Fruit fly (Drosophila melanogaster) whole organism, adult: ENCODE results near the gene CG15543.

Source experiments
- CG11617 ChIP-seq: fragments of 200-800 bp; sonication (Bioruptor generic); optimal IDR thresholded peaks from 2 replicates; lab custom pipeline; 2017; ENCODE audit warnings: mild to moderate bottlenecking, missing biosample characterization, missing genetic modification reagents, missing genetic modification characterization
- CG12768 ChIP-seq: fragments of 200-800 bp; sonication (Bioruptor generic); optimal IDR thresholded peaks from 2 replicates; lab custom pipeline; 2017; ENCODE audit warnings: missing biosample characterization, missing genetic modification characterization, mild to moderate bottlenecking, moderate library complexity, missing genetic modification reagents
- CG14711 ChIP-seq: fragments of 200-800 bp; sonication (Bioruptor generic); optimal IDR thresholded peaks from 2 replicates; lab custom pipeline; 2018; ENCODE audit warnings: missing biosample characterization, mild to moderate bottlenecking, missing genetic modification characterization, moderate library complexity
- CG1620 ChIP-seq: fragments of 200-800 bp; sonication (Bioruptor generic); optimal IDR thresholded peaks from 2 replicates; lab custom pipeline; 2016; ENCODE audit warnings: missing biosample characterization, missing genetic modification characterization
- CG33017 ChIP-seq: fragments of 200-800 bp; sonication (Bioruptor generic); optimal IDR thresholded peaks from 2 replicates; lab custom pipeline; 2018; ENCODE audit warnings: missing biosample characterization, mild to moderate bottlenecking, missing genetic modification characterization, moderate library complexity
- CG5204 ChIP-seq: fragments of 200-800 bp; sonication (Bioruptor generic); optimal IDR thresholded peaks from 2 replicates; lab custom pipeline; 2016; ENCODE audit warnings: missing biosample characterization, missing genetic modification characterization
- CG7045 ChIP-seq: fragments of 200-800 bp; sonication (Bioruptor generic); optimal IDR thresholded peaks from 2 replicates; lab custom pipeline; 2017; ENCODE audit warnings: missing biosample characterization, mild to moderate bottlenecking, missing genetic modification characterization
- CG7101 ChIP-seq: fragments of 200-800 bp; sonication (Bioruptor generic); optimal IDR thresholded peaks from 2 replicates; lab custom pipeline; 2018; ENCODE audit warnings: missing biosample characterization, mild to moderate bottlenecking, missing genetic modification characterization, moderate library complexity
- Clk ChIP-seq: fragments of 200-800 bp; sonication (Bioruptor generic); optimal IDR thresholded peaks from 2 replicates; lab custom pipeline; 2017; ENCODE audit warnings: missing biosample characterization, missing genetic modification characterization
- Crg-1 ChIP-seq: fragments of 200-800 bp; sonication (Bioruptor generic); optimal IDR thresholded peaks from 2 replicates; lab custom pipeline; 2016; ENCODE audit warnings: missing biosample characterization, missing genetic modification characterization
- Hr96 ChIP-seq: fragments of 200-800 bp; sonication (Bioruptor generic); optimal IDR thresholded peaks from 2 replicates; lab custom pipeline; 2016; ENCODE audit warnings: missing biosample characterization, missing genetic modification characterization
- Mnt ChIP-seq: fragments of 200-800 bp; sonication (Bioruptor generic); optimal IDR thresholded peaks from 2 replicates; lab custom pipeline; 2016; ENCODE audit warnings: missing biosample characterization, mild to moderate bottlenecking, missing genetic modification characterization
- bab1 ChIP-seq: fragments of 200-800 bp; sonication (Bioruptor generic); optimal IDR thresholded peaks from 3 replicates; lab custom pipeline; 2019; ENCODE audit warnings: missing biosample characterization, mild to moderate bottlenecking, missing genetic modification characterization, moderate library complexity
- cic ChIP-seq: fragments of 200-800 bp; sonication (Bioruptor generic); optimal IDR thresholded peaks from 2 replicates; lab custom pipeline; 2017; ENCODE audit warnings: missing biosample characterization, mild to moderate bottlenecking, missing genetic modification characterization, moderate library complexity
- cnc ChIP-seq, 2 experiments: fragments of >200 bp; optimal IDR thresholded peaks; 2 replicates each; lab custom pipeline; 2017
- kay ChIP-seq: fragments of 200-800 bp; sonication (Bioruptor generic); peaks from one replicate; lab custom pipeline; 2016; ENCODE audit warnings: missing biosample characterization, missing genetic modification characterization, borderline replicate concordance
- ovo ChIP-seq: fragments of 200-800 bp; sonication (Bioruptor generic); optimal IDR thresholded peaks from 2 replicates; lab custom pipeline; 2016; ENCODE audit warnings: missing biosample characterization, missing genetic modification characterization
- pad ChIP-seq: fragments of 200-800 bp; sonication (Bioruptor generic); optimal IDR thresholded peaks from 3 replicates; lab custom pipeline; 2017; ENCODE audit warnings: missing biosample characterization, missing genetic modification characterization, mild to moderate bottlenecking, moderate library complexity, missing genetic modification reagents
- tj ChIP-seq: fragments of 200-800 bp; sonication (Bioruptor generic); optimal IDR thresholded peaks from 3 replicates; lab custom pipeline; 2017; ENCODE audit warnings: missing biosample characterization, mild to moderate bottlenecking, missing genetic modification characterization, moderate library complexity
- toe ChIP-seq: fragments of 200-800 bp; sonication (Bioruptor generic); optimal IDR thresholded peaks from 2 replicates; lab custom pipeline; 2016; ENCODE audit warnings: missing biosample characterization, missing genetic modification characterization

Gene CG15543

DNA sequence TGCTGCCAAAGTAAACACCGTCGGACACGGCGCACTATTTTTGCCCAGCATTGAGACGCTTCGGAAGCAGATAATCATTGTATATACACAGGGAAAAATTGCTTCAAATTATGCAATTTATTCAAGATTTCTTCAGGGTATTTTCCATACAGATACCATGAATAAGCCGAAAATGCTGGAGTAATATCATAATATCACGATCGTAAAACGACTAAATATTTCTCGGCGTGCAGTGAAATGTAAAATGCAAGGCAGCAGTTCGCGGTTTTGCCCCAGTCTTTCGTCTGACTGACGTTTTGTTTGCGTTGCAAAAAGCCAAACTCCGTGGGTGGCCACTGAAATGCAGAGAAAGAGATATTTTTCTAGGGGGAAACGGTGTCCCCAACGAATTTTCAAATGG is 8.2 kb downstream of the CG15543 start:
- TF ChIP-seq Clk (no peak), ovo (GFP tag; lab: Kevin White, UChicago) (no peak), bab1 (GFP tag; lab: Kevin White, UChicago) (peak; percentile 76), CG11617 (GFP tag; lab: Kevin White, UChicago) (no peak), tj (peak; percentile 80), Hr96 (GFP tag; lab: Kevin White, UChicago) (no peak), CG33017 (tag; lab: Kevin White, UChicago) (no peak), toe (GFP tag; lab: Kevin White, UChicago) (no peak), kay (no peak)

DNA sequence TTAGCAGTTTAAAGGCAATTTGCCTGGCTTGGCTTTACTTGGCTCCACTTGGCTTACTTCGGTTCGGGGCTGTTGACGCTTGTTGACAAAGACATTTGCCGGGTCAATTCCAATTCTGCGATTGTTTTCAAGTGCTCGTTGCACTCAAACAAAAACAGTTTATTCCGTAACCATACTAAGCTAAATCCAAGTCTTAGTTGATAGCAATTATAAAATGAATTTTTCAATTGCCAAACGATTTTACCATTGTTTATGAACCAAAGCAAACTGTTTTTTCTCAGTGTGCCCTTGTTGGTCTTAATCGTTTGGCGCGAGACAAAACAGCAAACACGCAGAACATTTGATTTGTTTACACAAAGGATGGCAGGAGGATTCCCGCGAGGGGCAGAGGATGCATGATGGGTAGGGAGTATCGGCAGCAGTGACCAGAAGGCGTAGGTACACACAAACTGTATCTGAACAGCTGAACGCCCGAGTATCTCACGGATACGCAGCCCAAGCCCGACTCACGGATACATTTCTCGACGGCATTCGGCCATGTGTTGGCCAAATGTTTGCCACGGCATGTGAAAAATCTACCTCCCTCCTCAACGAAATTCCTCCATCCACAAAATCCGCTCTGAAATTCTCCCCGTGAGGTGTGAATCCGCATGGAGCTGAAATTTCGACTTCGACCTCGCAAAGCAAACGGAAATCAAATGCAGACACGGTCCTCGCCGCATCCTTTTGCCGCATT is 12.0 kb downstream of the CG15543 start:
- TF ChIP-seq CG7101 (tag; lab: Kevin White, UChicago) (no peak), Clk (no peak), Mnt (GFP tag; lab: Kevin White, UChicago) (no peak), Hr96 (GFP tag; lab: Kevin White, UChicago) (no peak)

DNA sequence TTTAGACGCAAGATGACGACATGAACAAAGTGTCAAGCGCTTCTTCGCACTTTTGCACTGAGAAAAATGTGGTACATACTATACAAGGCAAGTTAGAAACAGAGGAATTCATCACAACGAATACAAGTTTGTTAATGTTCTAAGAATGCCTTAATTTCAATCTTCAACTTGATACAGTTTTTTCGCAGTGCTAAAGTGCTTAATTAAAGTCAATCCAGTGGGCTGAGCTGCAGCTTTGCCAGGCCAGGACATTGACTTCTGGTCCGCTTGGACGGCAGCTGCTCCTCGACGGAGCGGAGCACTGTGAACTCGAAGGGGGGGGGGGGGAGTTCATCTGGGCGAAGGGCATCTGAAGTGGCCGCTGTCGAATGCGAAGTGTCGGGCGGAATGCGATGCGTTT is 13.5 kb downstream of the CG15543 start:
- TF ChIP-seq CG5204 (GFP tag; lab: Kevin White, UChicago) (no peak), Mnt (GFP tag; lab: Kevin White, UChicago) (no peak), toe (GFP tag; lab: Kevin White, UChicago) (no peak), CG7101 (tag; lab: Kevin White, UChicago) (no peak), CG1620 (no peak), CG12768 (GFP tag; lab: Kevin White, UChicago) (no peak), CG14711 (tag; lab: Kevin White, UChicago) (no peak), tj (no peak), cnc (optimal IDR thresholded peaks at IDR 0.05; lab: Kevin White, UChicago) (no peak), Clk (no peak), kay (no peak), pad (GFP tag; lab: Kevin White, UChicago) (no peak), Hr96 (GFP tag; lab: Kevin White, UChicago) (no peak), bab1 (GFP tag; lab: Kevin White, UChicago) (no peak)

DNA sequence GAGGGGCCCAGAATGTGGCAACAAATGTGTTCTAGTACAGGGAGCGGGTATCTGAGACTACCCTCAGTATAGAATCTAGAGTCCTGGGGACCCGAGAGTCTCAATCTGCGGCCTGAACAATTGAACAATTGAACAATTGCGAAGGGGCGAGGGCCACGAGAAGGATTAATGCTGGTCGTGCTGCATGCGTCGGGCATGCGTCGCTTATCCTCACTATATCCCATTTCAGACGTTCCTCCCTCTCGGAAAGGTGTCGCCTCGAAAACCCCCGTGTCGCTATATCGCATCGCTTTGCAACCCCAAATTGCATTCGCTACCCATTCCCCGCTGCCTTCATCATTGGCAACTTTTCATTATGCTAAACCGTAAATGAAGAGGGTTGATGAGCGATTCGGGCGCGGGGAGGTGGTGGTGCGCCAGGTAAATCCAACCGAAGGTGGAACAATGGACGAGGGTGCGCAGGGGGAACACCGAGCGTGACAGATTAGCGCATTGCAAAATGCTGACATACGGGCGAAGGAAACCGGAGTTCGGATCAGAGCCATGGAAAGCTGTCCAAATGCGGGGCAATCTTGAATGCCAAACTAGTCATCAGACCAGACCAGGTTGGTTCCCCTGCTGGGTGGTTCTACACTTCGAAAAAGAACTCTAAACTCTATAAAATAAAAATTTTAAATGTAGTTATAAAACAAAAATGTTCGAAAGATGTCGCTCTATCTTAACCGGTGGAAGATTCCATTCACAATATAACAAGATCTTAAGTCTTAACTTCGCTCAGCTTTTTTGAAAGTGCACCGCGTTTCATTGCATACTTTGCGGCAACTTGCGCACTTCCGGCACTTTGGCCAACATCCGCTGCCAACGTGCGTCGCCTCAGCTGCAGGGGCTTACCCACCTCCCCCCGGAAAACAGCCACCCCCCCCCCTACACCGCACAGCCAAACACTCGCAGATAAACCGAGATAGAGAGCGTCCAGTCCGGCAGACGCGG is 16.3 kb downstream of the CG15543 start:
- TF ChIP-seq toe (GFP tag; lab: Kevin White, UChicago) (no peak), CG5204 (GFP tag; lab: Kevin White, UChicago) (no peak), cnc (optimal IDR thresholded peaks at IDR 0.05; lab: Kevin White, UChicago) (no peak), cic (GFP tag; lab: Kevin White, UChicago) (no peak), CG7045 (GFP tag; lab: Kevin White, UChicago) (no peak), Crg-1 (GFP tag; lab: Kevin White, UChicago) (no peak), bab1 (GFP tag; lab: Kevin White, UChicago) (no peak)

DNA sequence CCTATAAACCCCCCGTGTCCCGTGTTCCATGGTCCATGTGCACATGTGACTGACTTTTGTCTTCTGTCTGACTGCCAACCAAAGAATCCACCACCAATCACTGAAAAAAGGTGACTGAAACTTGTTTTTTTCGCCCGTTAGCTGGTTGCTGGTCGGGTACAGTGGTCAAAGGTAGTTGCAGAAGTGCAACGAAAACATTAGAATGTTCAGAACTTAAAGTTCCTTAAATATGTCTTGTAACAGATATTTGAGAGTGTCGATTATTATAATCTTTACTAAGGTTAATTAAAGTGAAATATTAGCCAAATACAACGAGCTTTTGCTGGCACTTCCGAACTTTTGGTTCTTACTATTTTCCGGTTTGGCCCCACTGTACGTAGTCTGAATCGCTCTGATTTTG is 18.5 kb downstream of the CG15543 start:
- no peak for TF ChIP-seq CG33017 (tag; lab: Kevin White, UChicago)
- TF ChIP-seq CG11617 (GFP tag; lab: Kevin White, UChicago), result no peak
- TF ChIP-seq CG12768 (GFP tag; lab: Kevin White, UChicago), result no peak
- no peak for TF ChIP-seq CG5204 (GFP tag; lab: Kevin White, UChicago)
- no peak for TF ChIP-seq Mnt (GFP tag; lab: Kevin White, UChicago)
- no peak for TF ChIP-seq Crg-1 (GFP tag; lab: Kevin White, UChicago)
- TF ChIP-seq CG14711 (tag; lab: Kevin White, UChicago), result no peak
- no peak for TF ChIP-seq toe (GFP tag; lab: Kevin White, UChicago)
- no peak for TF ChIP-seq tj
- TF ChIP-seq bab1 (GFP tag; lab: Kevin White, UChicago), result no peak
- no peak for TF ChIP-seq Hr96 (GFP tag; lab: Kevin White, UChicago)
- TF ChIP-seq CG7045 (GFP tag; lab: Kevin White, UChicago), result no peak
- no peak for TF ChIP-seq CG1620
- no peak for TF ChIP-seq pad (GFP tag; lab: Kevin White, UChicago)
- TF ChIP-seq Clk, result no peak
- no peak for TF ChIP-seq ovo (GFP tag; lab: Kevin White, UChicago)
- no peak for TF ChIP-seq CG7101 (tag; lab: Kevin White, UChicago)

DNA sequence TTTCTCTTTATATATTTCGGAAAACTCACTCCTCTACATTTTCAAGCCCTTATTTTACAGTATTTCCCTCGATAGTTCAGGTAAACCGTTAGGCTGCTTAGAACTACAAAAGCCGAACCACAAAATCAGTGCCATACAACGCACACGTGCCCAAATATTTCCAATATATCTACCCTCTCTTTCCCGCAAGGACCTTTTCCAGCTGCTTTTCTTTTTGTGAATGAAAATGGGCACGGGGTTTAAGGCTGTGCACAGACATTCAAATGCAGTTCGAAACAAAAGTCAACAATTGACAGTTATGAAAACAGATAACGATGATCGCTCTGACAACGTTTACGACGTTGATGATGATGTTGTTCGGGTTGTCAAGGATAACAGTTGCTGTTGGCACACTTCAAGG is 19.6 kb downstream of the CG15543 start:
- TF ChIP-seq Mnt (GFP tag; lab: Kevin White, UChicago), result no peak
- TF ChIP-seq CG12768 (GFP tag; lab: Kevin White, UChicago), result no peak
- TF ChIP-seq CG7101 (tag; lab: Kevin White, UChicago), result no peak
- no peak for TF ChIP-seq Crg-1 (GFP tag; lab: Kevin White, UChicago)
- TF ChIP-seq CG33017 (tag; lab: Kevin White, UChicago), result no peak
- TF ChIP-seq pad (GFP tag; lab: Kevin White, UChicago), result no peak
- TF ChIP-seq CG5204 (GFP tag; lab: Kevin White, UChicago), result no peak
- no peak for TF ChIP-seq ovo (GFP tag; lab: Kevin White, UChicago)
- TF ChIP-seq bab1 (GFP tag; lab: Kevin White, UChicago), result no peak
- no peak for TF ChIP-seq CG11617 (GFP tag; lab: Kevin White, UChicago)
